Fruit fly (Drosophila melanogaster): ENCODE data around the gene CG1958.

The CG1958 gene

dm6 chrX:7291850-7292499, 25.3 kb downstream of the CG1958 start (continued):
- TF ChIP-seq peb (GFP tag; IDR thresholded peaks at IDR 0.05) (peak; percentile 36; the same call in 1 of the 2 replicates), rib (GFP tag; IDR thresholded peaks at IDR 0.05) (no peak), CG16779 (GFP tag; IDR thresholded peaks at IDR 0.05) (no peak), so (GFP tag; IDR thresholded peaks at IDR 0.05) (peak; percentile 74; the same call in 1 of the 3 replicates), CG10462 (GFP tag; optimal IDR thresholded peaks at IDR 0.05) (peak; percentile 74), Meics (GFP tag; optimal IDR thresholded peaks at IDR 0.05) (peak; percentile 22), Nf-YB (GFP tag; optimal IDR thresholded peaks at IDR 0.05) (peak; percentile 72), chm (GFP tag; IDR thresholded peaks at IDR 0.05) (peak; percentile 80; the same call in 1 of the 2 replicates), CG5180 (GFP tag; optimal IDR thresholded peaks at IDR 0.05) (peak; percentile 59), CG3838 (GFP tag; optimal IDR thresholded peaks at IDR 0.05) (no peak), CG13624 (GFP tag; optimal IDR thresholded peaks at IDR 0.05) (peak; percentile 32), Asciz (GFP tag; optimal IDR thresholded peaks at IDR 0.05) (peak; percentile 69), cato (GFP tag; optimal IDR thresholded peaks at IDR 0.05; ENCODE audit: borderline replicate concordance) (peak; percentile 50), Sry-β (GFP tag; optimal IDR thresholded peaks at IDR 0.05) (peak; percentile 36), kay (GFP tag; optimal IDR thresholded peaks at IDR 0.05) (peak; percentile 55), CG17328 (GFP tag; IDR thresholded peaks at IDR 0.05) (peak; percentile 85), Hr39 (optimal IDR thresholded peaks at IDR 0.05) (no peak), CG34422 (GFP tag; IDR thresholded peaks at IDR 0.05) (peak; percentile 71; the same call in 2 of the 3 replicates), CG3995 (GFP tag; optimal IDR thresholded peaks at IDR 0.05) (no peak), da (GFP tag; optimal IDR thresholded peaks at IDR 0.05) (no peak), hkb (optimal IDR thresholded peaks at IDR 0.05) (no peak), hkb (GFP tag; IDR thresholded peaks at IDR 0.05) (peak; percentile 69), ato (GFP tag; IDR thresholded peaks at IDR 0.05; ENCODE audit: partially characterized antibody) (no peak), sna (GFP tag; IDR thresholded peaks at IDR 0.05; ENCODE audit: partially characterized antibody) (no peak), Awh (GFP tag; IDR thresholded peaks at IDR 0.05) (peak; percentile 47; the same call in 1 of the 2 replicates), CG12769 (tag; optimal IDR thresholded peaks at IDR 0.05) (no peak), Adf1 (GFP tag; IDR thresholded peaks at IDR 0.05) (no peak), CG12299 (tag; optimal IDR thresholded peaks at IDR 0.05) (peak; percentile 65), CG30403 (GFP tag; optimal IDR thresholded peaks at IDR 0.05) (peak; percentile 78), Vsx1 (GFP tag; optimal IDR thresholded peaks at IDR 0.05) (peak; percentile 1), CG10565 (GFP tag; optimal IDR thresholded peaks at IDR 0.05) (peak; percentile 41), ttk (GFP tag; IDR thresholded peaks at IDR 0.05) (peak; percentile 35; the same call in 1 of the 2 replicates), esg (GFP tag; conservative IDR thresholded peaks at IDR 0.05) (peak; percentile 59), stwl (tag; optimal IDR thresholded peaks at IDR 0.05) (peak; percentile 42), lilli (GFP tag; optimal IDR thresholded peaks at IDR 0.05) (peak; percentile 55), pfk (GFP tag; optimal IDR thresholded peaks at IDR 0.05) (no peak), Dip2 (GFP tag; IDR thresholded peaks at IDR 0.05) (no peak), pb (GFP tag; optimal IDR thresholded peaks at IDR 0.05) (no peak), ac (GFP tag; optimal IDR thresholded peaks at IDR 0.05) (peak; percentile 74), CG16863 (GFP tag; optimal IDR thresholded peaks at IDR 0.05) (peak; percentile 60), Side (GFP tag; optimal IDR thresholded peaks at IDR 0.05) (peak; percentile 26), bab2 (GFP tag; optimal IDR thresholded peaks at IDR 0.05) (peak; percentile 52), Dek (tag; optimal IDR thresholded peaks at IDR 0.05) (no peak), CG1603 (tag; optimal IDR thresholded peaks at IDR 0.05) (peak; percentile 31), CG7928 (GFP tag; optimal IDR thresholded peaks at IDR 0.05) (no peak), CG11504 (tag; optimal IDR thresholded peaks at IDR 0.05) (peak; percentile 75), chinmo (GFP tag; IDR thresholded peaks at IDR 0.05; ENCODE audit: partially characterized antibody) (no peak), run (tag; optimal IDR thresholded peaks at IDR 0.05) (peak; percentile 38), nerfin-2 (GFP tag; IDR thresholded peaks at IDR 0.05; ENCODE audit: partially characterized antibody) (no peak), exex (tag; optimal IDR thresholded peaks at IDR 0.05) (no peak)

Measured in whole organism, embryonic.